Worm (Caenorhabditis elegans): Measurements from ENCODE around the gene ZC449.7.

DNA sequence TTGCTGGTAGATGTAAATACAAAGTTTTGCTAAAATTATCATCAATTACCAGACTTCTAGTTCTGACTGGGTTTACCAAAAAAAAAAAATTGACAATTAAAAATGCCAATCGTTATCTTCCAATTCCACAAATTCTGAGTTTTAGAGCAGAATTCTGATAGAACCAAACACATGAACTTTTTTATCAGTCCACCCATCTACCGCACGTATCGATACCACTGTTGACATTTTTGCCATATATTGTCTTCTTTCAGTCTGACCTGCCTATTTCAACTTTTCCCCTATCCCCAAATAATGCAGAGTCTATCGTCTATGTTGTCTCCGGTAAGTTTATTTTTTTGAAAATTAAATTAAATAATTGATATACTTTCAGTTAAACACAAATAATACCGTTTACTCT, at the start of gene ZC449.7:
- TF ChIP-seq elt-3 (tag; optimal IDR thresholded peaks at IDR 0.05) (no peak), nhr-237 (tag; optimal IDR thresholded peaks at IDR 0.05) (no peak), nhr-28 (tag; optimal IDR thresholded peaks at IDR 0.05) (no peak), snpc-4 (tag; optimal IDR thresholded peaks at IDR 0.05) (no peak), unc-39 (tag; optimal IDR thresholded peaks at IDR 0.05) (no peak)
